Worm (Caenorhabditis elegans) whole organism, late embryonic: ENCODE data around the gene R08F11.1.

Experiments
- F13H6.1 ChIP-seq: sonication (generic microtip); optimal IDR thresholded peaks from 2 replicates; lab custom pipeline; 2016; ENCODE audit warnings: missing genetic modification characterization, missing compliant biosample characterization
- ahr-1 ChIP-seq: sonication (generic microtip); optimal IDR thresholded peaks from 2 replicates; lab custom pipeline; 2016; ENCODE audit warnings: missing genetic modification characterization, missing compliant biosample characterization
- ama-1 ChIP-seq: fragments of 150-350 bp; optimal IDR thresholded peaks from 2 replicates; lab custom pipeline; 2014
- ceh-24 ChIP-seq: sonication (generic microtip); optimal IDR thresholded peaks from 2 replicates; lab custom pipeline; 2016; ENCODE audit warnings: mild to moderate bottlenecking, missing genetic modification characterization, missing compliant biosample characterization
- ceh-34 ChIP-seq: sonication (generic microtip); optimal IDR thresholded peaks from 2 replicates; lab custom pipeline; 2016; ENCODE audit warnings: mild to moderate bottlenecking, missing genetic modification characterization, missing compliant biosample characterization
- ceh-9 ChIP-seq: sonication (generic microtip); optimal IDR thresholded peaks from 2 replicates; lab custom pipeline; 2016; ENCODE audit warnings: mild to moderate bottlenecking, missing genetic modification characterization, inconsistent platforms, missing compliant biosample characterization
- dve-1 ChIP-seq: sonication (generic microtip); optimal IDR thresholded peaks from 2 replicates; lab custom pipeline; 2017; ENCODE audit warnings: antibody characterized with exemption, mild to moderate bottlenecking, missing genetic modification characterization, missing compliant biosample characterization
- elt-2 ChIP-seq: sonication (generic microtip); optimal IDR thresholded peaks from 2 replicates; lab custom pipeline; 2016; ENCODE audit warnings: missing genetic modification reagents, missing genetic modification characterization, missing compliant biosample characterization
- hlh-8 ChIP-seq: sonication (generic microtip); optimal IDR thresholded peaks from 2 replicates; lab custom pipeline; 2016; ENCODE audit warnings: missing genotype, missing genetic modification characterization, missing compliant biosample characterization
- nhr-11 ChIP-seq: fragments of 150-350 bp; optimal IDR thresholded peaks from 2 replicates; lab custom pipeline; 2014; ENCODE audit warnings: missing biosample characterization, missing genetic modification characterization
- pqm-1 ChIP-seq: sonication (generic microtip); optimal IDR thresholded peaks from 2 replicates; lab custom pipeline; 2016; ENCODE audit warnings: missing genetic modification characterization, missing compliant biosample characterization

DNA sequence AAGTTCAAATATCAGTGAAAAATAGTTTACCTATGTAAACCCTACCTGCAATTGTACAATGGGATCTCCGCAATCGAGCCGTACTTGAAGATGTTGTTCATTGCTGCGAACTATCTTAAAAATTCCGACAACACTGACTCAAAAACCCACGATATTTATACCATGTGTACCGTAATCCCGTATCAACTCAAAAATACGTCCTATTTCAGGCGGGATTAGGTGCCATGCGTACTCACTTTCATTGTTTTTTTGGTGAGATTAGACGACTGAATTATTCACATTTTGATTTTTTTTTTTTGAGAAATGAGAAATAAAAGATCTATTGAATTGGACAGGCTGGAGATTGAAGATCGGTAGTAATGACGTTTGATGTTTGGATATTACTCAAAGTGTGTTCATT is 16.4 kb upstream of the R08F11.1 start, which contains the start of gene srt-30:
- no peak for TF ChIP-seq ama-1
- no peak for TF ChIP-seq F13H6.1 (tag; lab: Kevin White, UChicago)
- TF ChIP-seq ceh-34 (tag; lab: Kevin White, UChicago): no peak
- TF ChIP-seq ceh-9: no peak
- TF ChIP-seq pqm-1: no peak
- TF ChIP-seq ceh-24 (tag; lab: Kevin White, UChicago): no peak
- TF ChIP-seq ahr-1: no peak
- no peak for TF ChIP-seq dve-1 (tag; lab: Kevin White, UChicago)
- no peak for TF ChIP-seq elt-2
- no peak for TF ChIP-seq hlh-8 (tag; lab: Kevin White, UChicago)
- TF ChIP-seq nhr-11 (tag; lab: Kevin White, UChicago): no peak
